In the genomic region with DNA sequence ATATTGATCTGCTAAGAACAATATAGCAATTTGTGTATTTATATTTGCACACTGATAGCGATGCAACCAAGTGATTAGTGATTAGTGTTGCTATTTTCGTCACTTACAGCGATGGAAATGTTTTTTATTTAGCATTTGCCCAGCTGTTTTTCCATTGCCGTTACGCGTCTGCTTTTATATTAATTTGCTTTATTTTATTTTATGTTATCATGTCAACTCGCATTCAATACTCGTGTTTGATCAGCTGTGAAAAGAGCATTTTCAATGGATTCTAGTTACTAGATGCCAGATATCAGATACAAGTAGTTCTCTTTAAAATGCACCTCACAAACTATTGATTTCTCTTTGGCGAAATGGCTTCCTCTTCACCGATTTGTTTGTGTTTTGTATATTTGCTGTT, we compare ENCODE assay signal across 1 fruit fly cellular context.
TF ChIP-seq lines count a peak whose summit lies in the region.

No protein-coding gene starts in this region.

TF ChIP-seq in whole organism, embryonic, 481 proteins besides CTCF, POLR2A, EP300 and RAD21 (continued from another document):
- TF ChIP-seq salm (tag; optimal IDR thresholded peaks at IDR 0.05; lab: Kevin White, UChicago) (no peak), jigr1 (GFP tag; IDR thresholded peaks at IDR 0.05; lab: Robert Waterston, UW) (no peak), CG12299 (tag; optimal IDR thresholded peaks at IDR 0.05; lab: Kevin White, UChicago) (peak; percentile 4), row (GFP tag; IDR thresholded peaks at IDR 0.05; lab: Robert Waterston, UW) (no peak), B-H1 (GFP tag; IDR thresholded peaks at IDR 0.05; lab: Robert Waterston, UW) (no peak), zen2 (GFP tag; IDR thresholded peaks at IDR 0.05; lab: Robert Waterston, UW; ENCODE audit: partially characterized antibody) (no peak), gce (GFP tag; IDR thresholded peaks at IDR 0.05; lab: Robert Waterston, UW) (no peak), amos (GFP tag; IDR thresholded peaks at IDR 0.05; lab: Robert Waterston, UW; ENCODE audit: partially characterized antibody) (no peak), dmrt11E (tag; optimal IDR thresholded peaks at IDR 0.05; lab: Kevin White, UChicago) (no peak), CG18619 (GFP tag; optimal IDR thresholded peaks at IDR 0.05; lab: Kevin White, UChicago) (no peak), Dad (GFP tag; optimal IDR thresholded peaks at IDR 0.05; lab: Kevin White, UChicago) (no peak), CG3838 (GFP tag; optimal IDR thresholded peaks at IDR 0.05; lab: Kevin White, UChicago) (no peak), CG6254 (GFP tag; optimal IDR thresholded peaks at IDR 0.05; lab: Kevin White, UChicago) (no peak), Gug (GFP tag; IDR thresholded peaks at IDR 0.05; lab: Robert Waterston, UW) (no peak), inv (GFP tag; IDR thresholded peaks at IDR 0.05; lab: Robert Waterston, UW; ENCODE audit: partially characterized antibody) (no peak), cato (GFP tag; optimal IDR thresholded peaks at IDR 0.05; lab: Kevin White, UChicago; ENCODE audit: borderline replicate concordance) (no peak), Aef1 (GFP tag; IDR thresholded peaks at IDR 0.05; lab: Robert Waterston, UW) (no peak), CG1603 (tag; optimal IDR thresholded peaks at IDR 0.05; lab: Kevin White, UChicago) (no peak), CG15269 (tag; optimal IDR thresholded peaks at IDR 0.05; lab: Kevin White, UChicago) (no peak), Drgx (GFP tag; IDR thresholded peaks at IDR 0.05; lab: Robert Waterston, UW) (no peak), ab (GFP tag; optimal IDR thresholded peaks at IDR 0.05; lab: Kevin White, UChicago) (no peak), CG17612 (GFP tag; IDR thresholded peaks at IDR 0.05; lab: Robert Waterston, UW) (no peak), Jarid2 (GFP tag; optimal IDR thresholded peaks at IDR 0.05; lab: Kevin White, UChicago) (no peak), schlank (tag; optimal IDR thresholded peaks at IDR 0.05; lab: Kevin White, UChicago) (peak; percentile 30), CG5180 (GFP tag; optimal IDR thresholded peaks at IDR 0.05; lab: Kevin White, UChicago) (no peak), Doc3 (GFP tag; IDR thresholded peaks at IDR 0.05; lab: Robert Waterston, UW; ENCODE audit: partially characterized antibody) (no peak), CG10543 (GFP tag; optimal IDR thresholded peaks at IDR 0.05; lab: Kevin White, UChicago) (no peak), BtbVII (GFP tag; optimal IDR thresholded peaks at IDR 0.05; lab: Kevin White, UChicago) (peak; percentile 18), CG4328 (GFP tag; optimal IDR thresholded peaks at IDR 0.05; lab: Kevin White, UChicago) (no peak), Hr78 (GFP tag; optimal IDR thresholded peaks at IDR 0.05; lab: Kevin White, UChicago) (no peak), insv (GFP tag; optimal IDR thresholded peaks at IDR 0.05; lab: Kevin White, UChicago) (no peak), nerfin-2 (GFP tag; IDR thresholded peaks at IDR 0.05; lab: Robert Waterston, UW; ENCODE audit: partially characterized antibody) (no peak), CG6689 (GFP tag; IDR thresholded peaks at IDR 0.05; lab: Robert Waterston, UW) (no peak), Dip2 (GFP tag; IDR thresholded peaks at IDR 0.05; lab: Robert Waterston, UW) (no peak), pum (GFP tag; optimal IDR thresholded peaks at IDR 0.05; lab: Kevin White, UChicago) (no peak), Nf-YC (tag; optimal IDR thresholded peaks at IDR 0.05; lab: Kevin White, UChicago) (no peak), odd (GFP tag; optimal IDR thresholded peaks at IDR 0.05; lab: Kevin White, UChicago) (peak; percentile 3), CG7556 (GFP tag; optimal IDR thresholded peaks at IDR 0.05; lab: Kevin White, UChicago) (no peak), CG8359 (GFP tag; optimal IDR thresholded peaks at IDR 0.05; lab: Kevin White, UChicago; ENCODE audit: borderline replicate concordance) (no peak), bcd (GFP tag; optimal IDR thresholded peaks at IDR 0.05; lab: Kevin White, UChicago) (no peak), jing (GFP tag; optimal IDR thresholded peaks at IDR 0.05; lab: Kevin White, UChicago) (no peak), Fer1 (GFP tag; optimal IDR thresholded peaks at IDR 0.05; lab: Kevin White, UChicago) (peak; percentile 35), CG13123 (GFP tag; optimal IDR thresholded peaks at IDR 0.05; lab: Kevin White, UChicago) (no peak), zf30C (GFP tag; optimal IDR thresholded peaks at IDR 0.05; lab: Kevin White, UChicago) (no peak), abd-A (tag; optimal IDR thresholded peaks at IDR 0.05; lab: Kevin White, UChicago) (no peak), usp (GFP tag; optimal IDR thresholded peaks at IDR 0.05; lab: Kevin White, UChicago) (no peak), CG14860 (GFP tag; IDR thresholded peaks at IDR 0.05; lab: Robert Waterston, UW; ENCODE audit: partially characterized antibody) (no peak), CG7839 (tag; optimal IDR thresholded peaks at IDR 0.05; lab: Kevin White, UChicago) (no peak), CG6791 (GFP tag; IDR thresholded peaks at IDR 0.05; lab: Robert Waterston, UW; ENCODE audit: partially characterized antibody) (no peak), CG10209 (GFP tag; optimal IDR thresholded peaks at IDR 0.05; lab: Kevin White, UChicago) (no peak), dysf (GFP tag; IDR thresholded peaks at IDR 0.05; lab: Robert Waterston, UW) (no peak), CG11093 (GFP tag; IDR thresholded peaks at IDR 0.05; lab: Robert Waterston, UW) (no peak), CG9727 (GFP tag; optimal IDR thresholded peaks at IDR 0.05; lab: Kevin White, UChicago) (no peak), CG15696 (tag; optimal IDR thresholded peaks at IDR 0.05; lab: Kevin White, UChicago) (no peak), CG4707 (GFP tag; optimal IDR thresholded peaks at IDR 0.05; lab: Kevin White, UChicago) (no peak), CG7357 (GFP tag; IDR thresholded peaks at IDR 0.05; lab: Robert Waterston, UW) (no peak), Med (GFP tag; lab: Kevin White, UChicago) (peak; percentile 35), z (GFP tag; IDR thresholded peaks at IDR 0.05; lab: Robert Waterston, UW) (no peak), Poxn (GFP tag; IDR thresholded peaks at IDR 0.05; lab: Robert Waterston, UW) (no peak), Sry-β (GFP tag; optimal IDR thresholded peaks at IDR 0.05; lab: Kevin White, UChicago) (no peak), nom (GFP tag; optimal IDR thresholded peaks at IDR 0.05; lab: Kevin White, UChicago) (no peak), sim (GFP tag; IDR thresholded peaks at IDR 0.05; lab: Robert Waterston, UW) (no peak), Hand (GFP tag; optimal IDR thresholded peaks at IDR 0.05; lab: Kevin White, UChicago) (no peak), Awh (GFP tag; IDR thresholded peaks at IDR 0.05; lab: Robert Waterston, UW) (no peak), CG18599 (GFP tag; optimal IDR thresholded peaks at IDR 0.05; lab: Kevin White, UChicago) (peak; percentile 34), ATbp (GFP tag; optimal IDR thresholded peaks at IDR 0.05; lab: Kevin White, UChicago) (peak; percentile 25), CG10267 (tag; optimal IDR thresholded peaks at IDR 0.05; lab: Kevin White, UChicago) (no peak), sisA (GFP tag; IDR thresholded peaks at IDR 0.05; lab: Robert Waterston, UW) (no peak), stc (GFP tag; IDR thresholded peaks at IDR 0.05; lab: Robert Waterston, UW) (no peak), CG11723 (GFP tag; optimal IDR thresholded peaks at IDR 0.05; lab: Kevin White, UChicago) (no peak), seq (GFP tag; IDR thresholded peaks at IDR 0.05; lab: Robert Waterston, UW) (no peak), fd64A (GFP tag; optimal IDR thresholded peaks at IDR 0.05; lab: Kevin White, UChicago) (no peak), gcm (GFP tag; optimal IDR thresholded peaks at IDR 0.05; lab: Kevin White, UChicago) (no peak), CG34422 (GFP tag; IDR thresholded peaks at IDR 0.05; lab: Robert Waterston, UW) (no peak), CG4282 (GFP tag; optimal IDR thresholded peaks at IDR 0.05; lab: Kevin White, UChicago) (no peak), CG17568 (GFP tag; optimal IDR thresholded peaks at IDR 0.05; lab: Kevin White, UChicago) (peak; percentile 16), Dek (tag; optimal IDR thresholded peaks at IDR 0.05; lab: Kevin White, UChicago) (no peak), CG3995 (GFP tag; optimal IDR thresholded peaks at IDR 0.05; lab: Kevin White, UChicago) (no peak), Kr (GFP tag; optimal IDR thresholded peaks at IDR 0.05; lab: Kevin White, UChicago) (no peak), tgo (GFP tag; IDR thresholded peaks at IDR 0.05; lab: Robert Waterston, UW) (no peak), org-1 (GFP tag; optimal IDR thresholded peaks at IDR 0.05; lab: Kevin White, UChicago) (no peak), ranshi (GFP tag; IDR thresholded peaks at IDR 0.05; lab: Robert Waterston, UW) (no peak), CG7987 (GFP tag; optimal IDR thresholded peaks at IDR 0.05; lab: Kevin White, UChicago) (no peak), Hmr (GFP tag; optimal IDR thresholded peaks at IDR 0.05; lab: Kevin White, UChicago) (peak; percentile 50), Mes4 (GFP tag; optimal IDR thresholded peaks at IDR 0.05; lab: Kevin White, UChicago) (no peak), mam (GFP tag; optimal IDR thresholded peaks at IDR 0.05; lab: Kevin White, UChicago) (no peak), Ada2b (GFP tag; IDR thresholded peaks at IDR 0.05; lab: Robert Waterston, UW) (no peak), crc (GFP tag; optimal IDR thresholded peaks at IDR 0.05; lab: Kevin White, UChicago) (no peak), CG2120 (GFP tag; optimal IDR thresholded peaks at IDR 0.05; lab: Kevin White, UChicago) (peak; percentile 2), C15 (GFP tag; IDR thresholded peaks at IDR 0.05; lab: Robert Waterston, UW) (no peak), Hr51 (GFP tag; optimal IDR thresholded peaks at IDR 0.05; lab: Kevin White, UChicago) (no peak), CG8388 (GFP tag; optimal IDR thresholded peaks at IDR 0.05; lab: Kevin White, UChicago) (no peak), bigmax (GFP tag; optimal IDR thresholded peaks at IDR 0.05; lab: Kevin White, UChicago) (no peak), Usf (GFP tag; optimal IDR thresholded peaks at IDR 0.05; lab: Kevin White, UChicago) (no peak), E2f1 (GFP tag; IDR thresholded peaks at IDR 0.05; lab: Robert Waterston, UW) (no peak), CG7372 (GFP tag; IDR thresholded peaks at IDR 0.05; lab: Robert Waterston, UW) (no peak), CG43689 (GFP tag; IDR thresholded peaks at IDR 0.05; lab: Robert Waterston, UW) (no peak), Scr (GFP tag; IDR thresholded peaks at IDR 0.05; lab: Robert Waterston, UW; ENCODE audit: partially characterized antibody) (no peak), Camta (GFP tag; optimal IDR thresholded peaks at IDR 0.05; lab: Kevin White, UChicago) (no peak), Optix (GFP tag; IDR thresholded peaks at IDR 0.05; lab: Robert Waterston, UW) (no peak), al (GFP tag; IDR thresholded peaks at IDR 0.05; lab: Robert Waterston, UW) (no peak), CG7963 (GFP tag; IDR thresholded peaks at IDR 0.05; lab: Robert Waterston, UW; ENCODE audit: partially characterized antibody) (no peak), slbo (GFP tag; IDR thresholded peaks at IDR 0.05; lab: Robert Waterston, UW) (no peak), Dbx (GFP tag; IDR thresholded peaks at IDR 0.05; lab: Robert Waterston, UW) (no peak), CG10979 (tag; optimal IDR thresholded peaks at IDR 0.05; lab: Kevin White, UChicago) (no peak), hkb (optimal IDR thresholded peaks at IDR 0.05; lab: Kevin White, UChicago) (no peak), hkb (GFP tag; IDR thresholded peaks at IDR 0.05; lab: Robert Waterston, UW) (peak; percentile 25; the same call in 1 of the 2 replicates), Ets65A (GFP tag; lab: Kevin White, UChicago) (no peak), CG3163 (GFP tag; optimal IDR thresholded peaks at IDR 0.05; lab: Kevin White, UChicago) (no peak), CG6813 (GFP tag; optimal IDR thresholded peaks at IDR 0.05; lab: Kevin White, UChicago) (peak; percentile 21), CG9876 (GFP tag; optimal IDR thresholded peaks at IDR 0.05; lab: Kevin White, UChicago) (no peak), dimm (GFP tag; IDR thresholded peaks at IDR 0.05; lab: Robert Waterston, UW) (no peak), CG6854 (GFP tag; optimal IDR thresholded peaks at IDR 0.05; lab: Kevin White, UChicago) (peak; percentile 16), CG11456 (GFP tag; IDR thresholded peaks at IDR 0.05; lab: Robert Waterston, UW) (no peak), CG30020 (tag; optimal IDR thresholded peaks at IDR 0.05; lab: Kevin White, UChicago) (no peak), CG32767 (GFP tag; IDR thresholded peaks at IDR 0.05; lab: Robert Waterston, UW) (no peak), Dip3 (GFP tag; optimal IDR thresholded peaks at IDR 0.05; lab: Kevin White, UChicago) (no peak), caup (GFP tag; optimal IDR thresholded peaks at IDR 0.05; lab: Kevin White, UChicago; ENCODE audit: severe bottlenecking) (peak; percentile 36), D19B (GFP tag; optimal IDR thresholded peaks at IDR 0.05; lab: Kevin White, UChicago) (no peak), az2 (GFP tag; optimal IDR thresholded peaks at IDR 0.05; lab: Kevin White, UChicago) (no peak), HLH3B (GFP tag; IDR thresholded peaks at IDR 0.05; lab: Robert Waterston, UW) (no peak), CG1792 (GFP tag; optimal IDR thresholded peaks at IDR 0.05; lab: Kevin White, UChicago) (no peak), corto (GFP tag; optimal IDR thresholded peaks at IDR 0.05; lab: Kevin White, UChicago) (no peak), Meics (GFP tag; optimal IDR thresholded peaks at IDR 0.05; lab: Kevin White, UChicago) (peak; percentile 21), CG1024 (GFP tag; IDR thresholded peaks at IDR 0.05; lab: Robert Waterston, UW) (no peak), lov (optimal IDR thresholded peaks at IDR 0.05; lab: Kevin White, UChicago) (no peak), lov (GFP tag; IDR thresholded peaks at IDR 0.05; lab: Robert Waterston, UW) (no peak), CG12155 (GFP tag; optimal IDR thresholded peaks at IDR 0.05; lab: Kevin White, UChicago) (no peak), eve (GFP tag; optimal IDR thresholded peaks at IDR 0.05; lab: Kevin White, UChicago) (peak in 1 of 2 experiments; percentile 2)
